Fruit fly (Drosophila melanogaster) Kc167 (cell line): ENCODE measurements around the gene Nckx30C.

ENCODE experiments used
- psq ChIP-seq: fragments of >200 bp; optimal IDR thresholded peaks from 2 replicates; lab custom pipeline; 2017; ENCODE audit warnings: missing external identifiers
- ttk ChIP-seq: sonication (Bioruptor generic); optimal IDR thresholded peaks from 2 replicates; lab custom pipeline; 2017; ENCODE audit warnings: missing external identifiers

dm6 chr2L:9778416-9778815, 32.1 kb upstream of the Nckx30C start:
- TF ChIP-seq psq (lab: Kevin White, UChicago): no peak
- TF ChIP-seq ttk (lab: Kevin White, UChicago): no peak
